Fruit fly (Drosophila melanogaster) whole organism, wandering third instar larva: Measurements from ENCODE around the gene CG7992.

Experiments used
- Abd-B ChIP-seq: fragments of >200 bp; optimal IDR thresholded peaks from 2 replicates; lab custom pipeline; 2017; ENCODE audit warnings: missing biosample characterization, missing genetic modification characterization
- Dfd ChIP-seq: fragments of >200 bp; optimal IDR thresholded peaks from 2 replicates; lab custom pipeline; 2017; ENCODE audit warnings: missing biosample characterization, missing genetic modification characterization
- GATAd ChIP-seq: sonication (Bioruptor generic); optimal IDR thresholded peaks from 2 replicates; lab custom pipeline; 2016; ENCODE audit warnings: missing biosample characterization, missing genetic modification characterization
- Hr78 ChIP-seq: fragments of >200 bp; optimal IDR thresholded peaks from 2 replicates; lab custom pipeline; 2017; ENCODE audit warnings: missing biosample characterization, missing genetic modification characterization
- Myc ChIP-seq: fragments of >200 bp; optimal IDR thresholded peaks from 2 replicates; lab custom pipeline; 2017
- OdsH ChIP-seq: fragments of 200-800 bp; sonication (Bioruptor generic); optimal IDR thresholded peaks from 2 replicates; lab custom pipeline; 2016; ENCODE audit warnings: missing biosample characterization, mild to moderate bottlenecking, missing genetic modification characterization
- Sp1 ChIP-seq: fragments of 200-800 bp; sonication (Bioruptor generic); optimal IDR thresholded peaks from 3 replicates; lab custom pipeline; 2019; ENCODE audit warnings: missing biosample characterization, mild to moderate bottlenecking, missing genetic modification characterization, moderate library complexity
- fru ChIP-seq: fragments of 200-800 bp; sonication (Bioruptor generic); optimal IDR thresholded peaks from 3 replicates; lab custom pipeline; 2016; ENCODE audit warnings: missing biosample characterization, mild to moderate bottlenecking, missing genetic modification characterization
- psq ChIP-seq: fragments of 200-800 bp; sonication (Bioruptor generic); optimal IDR thresholded peaks from 3 replicates; lab custom pipeline; 2017; ENCODE audit warnings: missing biosample characterization, mild to moderate bottlenecking, missing genetic modification characterization, moderate library complexity

- no peak for TF ChIP-seq fru
- TF ChIP-seq Hr78 (GFP tag; lab: Kevin White, UChicago), result no peak
- no peak for TF ChIP-seq psq (GFP tag; lab: Kevin White, UChicago)
- no peak for TF ChIP-seq Myc
- TF ChIP-seq Dfd (GFP tag; lab: Kevin White, UChicago), result no peak
- no peak for TF ChIP-seq OdsH (GFP tag; lab: Kevin White, UChicago)
- no peak for TF ChIP-seq GATAd (GFP tag; lab: Kevin White, UChicago)
- no peak for TF ChIP-seq Abd-B (GFP tag; lab: Kevin White, UChicago)
- TF ChIP-seq Sp1 (GFP tag; lab: Kevin White, UChicago), result no peak
These were observed 3.1 kb upstream of the CG7992 start for dm6 chrX:19250151-19250550.
